Worm (Caenorhabditis elegans) whole organism, L4/young adult: Measurements from ENCODE around the gene atg-2.

Experiments
- W03F9.2 ChIP-seq: fragments of 150-350 bp; optimal IDR thresholded peaks from 2 replicates; lab custom pipeline; 2014; ENCODE audit warnings: missing biosample characterization, missing genetic modification characterization
- dao-5 ChIP-seq: sonication (generic microtip); optimal IDR thresholded peaks from 2 replicates; lab custom pipeline; 2016; ENCODE audit warnings: missing genotype, missing genetic modification characterization, moderate library complexity, missing compliant biosample characterization
- him-1 ChIP-seq: sonication (generic microtip); optimal IDR thresholded peaks from 2 replicates; lab custom pipeline; 2016; ENCODE audit warnings: missing genotype, missing genetic modification reagents, missing genetic modification characterization, missing compliant biosample characterization

ce11 chrX:6850412-6850811, 43.8 kb downstream of the atg-2 start:
- no peak for TF ChIP-seq W03F9.2
- TF ChIP-seq dao-5 (tag; lab: Kevin White, UChicago), result no peak
- no peak for TF ChIP-seq him-1 (tag; lab: Kevin White, UChicago)
